Worm (Caenorhabditis elegans): Measurements from ENCODE around the gene cit-1.1.

DNA sequence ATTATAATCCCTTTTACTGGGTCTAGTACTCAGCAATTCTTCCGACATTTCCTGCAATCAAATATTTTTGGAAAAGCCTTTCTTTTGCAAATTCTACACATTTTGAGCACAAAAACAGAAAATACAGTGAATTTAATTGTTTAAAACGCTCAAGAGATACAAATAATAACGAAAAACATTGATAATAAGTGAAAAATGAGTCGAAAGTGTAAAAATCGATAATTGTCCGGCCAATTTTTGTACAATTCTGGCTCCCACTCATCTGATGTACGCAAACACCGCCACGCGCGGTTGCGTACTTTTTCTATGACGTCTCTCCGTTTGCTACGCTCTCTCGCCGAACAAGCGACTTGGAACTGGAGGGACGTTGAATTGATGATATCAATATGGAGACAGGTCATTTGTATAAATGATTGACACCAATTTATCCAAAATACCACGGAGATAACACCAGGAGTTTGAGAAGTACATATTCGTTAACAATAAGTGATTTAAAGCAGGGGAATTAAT is 11.3 kb upstream of the cit-1.1 start, which contains the start of gene lin-36:
- TF ChIP-seq zfh-2 (GFP tag; conservative IDR thresholded peaks at IDR 0.05), result no peak
- no peak for TF ChIP-seq let-526 (GFP tag; IDR thresholded peaks at IDR 0.05)
- TF ChIP-seq him-1 (tag; optimal IDR thresholded peaks at IDR 0.05), result peak; percentile 35
- TF ChIP-seq F52B5.7 (tag; optimal IDR thresholded peaks at IDR 0.05), result no peak
- no peak for TF ChIP-seq F22D6.2 (tag; optimal IDR thresholded peaks at IDR 0.05)
- no peak for TF ChIP-seq nhr-27 (tag; optimal IDR thresholded peaks at IDR 0.05)
- peak; percentile 43 for TF ChIP-seq pha-4 (tag; optimal IDR thresholded peaks at IDR 0.05)
- peak; percentile 29 for TF ChIP-seq lsl-1 (GFP tag; optimal IDR thresholded peaks at IDR 0.05)
